Fruit fly (Drosophila melanogaster) whole organism, embryonic: ENCODE results near the gene Uba4.

Experiments used
- Atf6 ChIP-seq: fragments of 200-800 bp; sonication (Bioruptor generic); IDR thresholded peaks from 2 replicates; pipeline ENCODE4 v1.3.6; 2022; ENCODE audit warnings: missing biosample characterization, missing genetic modification characterization
- Blimp-1 ChIP-seq: fragments of 200-800 bp; sonication (Bioruptor generic); optimal IDR thresholded peaks from 3 replicates; lab custom pipeline; 2018; ENCODE audit warnings: missing biosample characterization, missing genetic modification characterization, mild to moderate bottlenecking, moderate library complexity, missing genetic modification reagents
- CG10565 ChIP-seq: fragments of 200-800 bp; sonication (Bioruptor generic); optimal IDR thresholded peaks from 3 replicates; lab custom pipeline; 2016; ENCODE audit warnings: missing biosample characterization, mild to moderate bottlenecking, missing genetic modification characterization
- CG11398 ChIP-seq: fragments of 200-800 bp; sonication (Bioruptor generic); optimal IDR thresholded peaks from 2 replicates; lab custom pipeline; 2016; ENCODE audit warnings: missing biosample characterization, missing genetic modification characterization
- CG11504 ChIP-seq: fragments of 200-800 bp; sonication (Bioruptor generic); optimal IDR thresholded peaks from 3 replicates; lab custom pipeline; 2019; ENCODE audit warnings: missing biosample characterization, mild to moderate bottlenecking, missing genetic modification characterization, moderate library complexity
- CG12744 ChIP-seq: fragments of 200-800 bp; sonication (Bioruptor generic); optimal IDR thresholded peaks from 2 replicates; lab custom pipeline; 2016; ENCODE audit warnings: missing biosample characterization, missing genetic modification characterization
- CG13775 ChIP-seq: fragments of 200-800 bp; sonication (Bioruptor generic); optimal IDR thresholded peaks from 3 replicates; lab custom pipeline; 2017; ENCODE audit warnings: missing biosample characterization, mild to moderate bottlenecking, missing genetic modification characterization
- CG14014 ChIP-seq: fragments of 200-800 bp; sonication (Bioruptor generic); IDR thresholded peaks from 2 replicates; pipeline ENCODE4 v1.3.6; 2022; ENCODE audit warnings: missing biosample characterization, missing genetic modification characterization
- CG15514 ChIP-seq: fragments of 200-800 bp; sonication (Bioruptor generic); optimal IDR thresholded peaks from 3 replicates; lab custom pipeline; 2017; ENCODE audit warnings: missing biosample characterization, missing genetic modification characterization, mild to moderate bottlenecking, moderate library complexity, missing genetic modification reagents
- CG17802 ChIP-seq: fragments of 200-800 bp; sonication (Bioruptor generic); optimal IDR thresholded peaks from 2 replicates; lab custom pipeline; 2018; ENCODE audit warnings: missing biosample characterization, mild to moderate bottlenecking, missing genetic modification characterization, moderate library complexity
- CG1792 ChIP-seq: fragments of 200-800 bp; sonication (Bioruptor generic); optimal IDR thresholded peaks from 2 replicates; lab custom pipeline; 2016; ENCODE audit warnings: missing biosample characterization, missing genetic modification characterization
- CG18262 ChIP-seq: fragments of 200-800 bp; optimal IDR thresholded peaks from 3 replicates; lab custom pipeline; 2019; ENCODE audit warnings: missing biosample characterization, mild to moderate bottlenecking, missing genetic modification characterization, moderate library complexity
- CG30403 ChIP-seq: fragments of 200-800 bp; sonication (Bioruptor generic); optimal IDR thresholded peaks from 3 replicates; lab custom pipeline; 2016; ENCODE audit warnings: missing biosample characterization, missing genetic modification characterization
- CG30431 ChIP-seq: fragments of 200-800 bp; sonication (Bioruptor generic); optimal IDR thresholded peaks from 2 replicates; lab custom pipeline; 2017; ENCODE audit warnings: missing biosample characterization, missing genetic modification characterization
- CG34224 ChIP-seq: fragments of 200-800 bp; sonication (Bioruptor generic); IDR thresholded peaks from 3 replicates; pipeline ENCODE4 v1.3.6; 2022; ENCODE audit warnings: missing biosample characterization, missing genetic modification characterization; ENCODE audit not compliant: partially characterized antibody
- CG34422 ChIP-seq: fragments of 200-800 bp; sonication (Bioruptor generic); IDR thresholded peaks from 3 replicates; pipeline ENCODE4 v1.3.6; 2022; ENCODE audit warnings: missing biosample characterization, missing genetic modification characterization
- CG42726 ChIP-seq: fragments of 200-800 bp; sonication (Bioruptor generic); IDR thresholded peaks from 2 replicates; pipeline ENCODE4 v1.3.6; 2022; ENCODE audit warnings: missing biosample characterization, missing genetic modification characterization; ENCODE audit not compliant: partially characterized antibody
- CG6272 ChIP-seq: fragments of 200-800 bp; sonication (Bioruptor generic); IDR thresholded peaks from 2 replicates; pipeline ENCODE4 v1.3.6; 2022; ENCODE audit warnings: missing biosample characterization, missing genetic modification characterization
- CG6683 ChIP-seq: fragments of 200-800 bp; sonication (Bioruptor generic); optimal IDR thresholded peaks from 2 replicates; lab custom pipeline; 2017; ENCODE audit warnings: missing biosample characterization, mild to moderate bottlenecking, missing genetic modification characterization, missing genetic modification reagents
- CG6689 ChIP-seq: fragments of 200-800 bp; sonication (Bioruptor generic); IDR thresholded peaks from 2 replicates; pipeline ENCODE4 v1.3.6; 2022; ENCODE audit warnings: missing biosample characterization, missing genetic modification characterization
- CG6813 ChIP-seq: fragments of 200-800 bp; sonication (Bioruptor generic); optimal IDR thresholded peaks from 2 replicates; lab custom pipeline; 2017; ENCODE audit warnings: missing biosample characterization, missing genetic modification characterization, mild to moderate bottlenecking, moderate library complexity, missing genetic modification reagents
- CG8388 ChIP-seq: fragments of 200-800 bp; sonication (Bioruptor generic); optimal IDR thresholded peaks from 2 replicates; lab custom pipeline; 2019; ENCODE audit warnings: missing biosample characterization, mild to moderate bottlenecking, missing genetic modification characterization, moderate library complexity
- Doc2 ChIP-seq: fragments of 200-800 bp; sonication (Bioruptor generic); IDR thresholded peaks from 2 replicates; pipeline ENCODE4 v1.3.6; 2022; ENCODE audit warnings: missing biosample characterization, missing genetic modification characterization
- ERR ChIP-seq: fragments of 200-800 bp; sonication (Bioruptor generic); optimal IDR thresholded peaks from 2 replicates; lab custom pipeline; 2016; ENCODE audit warnings: missing biosample characterization, missing genetic modification characterization
- Eip74EF ChIP-seq, 2 experiments: fragments of 200-800 bp in 1 of 2; fragments of >200 bp in 1 of 2; sonication (Bioruptor generic) in 1 of 2; optimal IDR thresholded peaks; 2 replicates each; lab custom pipeline; 2017 to 2019; ENCODE audit warnings: missing biosample characterization in 2 of 2, missing genetic modification characterization in 2 of 2, mild to moderate bottlenecking in 1 of 2, moderate library complexity in 1 of 2
- Gsc ChIP-seq: fragments of 200-800 bp; sonication (Bioruptor generic); IDR thresholded peaks from 2 replicates; pipeline ENCODE4 v1.3.6; 2022; ENCODE audit warnings: missing biosample characterization, missing genetic modification characterization
- Hr78 ChIP-seq, 2 experiments: fragments of 200-800 bp in 1 of 2; fragments of >200 bp in 1 of 2; sonication (Bioruptor generic) in 1 of 2; optimal IDR thresholded peaks; 2 replicates each; lab custom pipeline; 2017 to 2019; ENCODE audit warnings: missing biosample characterization in 2 of 2, missing genetic modification characterization in 2 of 2, mild to moderate bottlenecking in 1 of 2, moderate library complexity in 1 of 2
- Meics ChIP-seq: fragments of 200-800 bp; sonication (Bioruptor generic); optimal IDR thresholded peaks from 2 replicates; lab custom pipeline; 2017; ENCODE audit warnings: missing biosample characterization, mild to moderate bottlenecking, missing genetic modification characterization
- NK7.1 ChIP-seq: fragments of 200-800 bp; sonication (Bioruptor generic); optimal IDR thresholded peaks from 3 replicates; lab custom pipeline; 2016; ENCODE audit warnings: missing biosample characterization, missing genetic modification characterization
- Nf-YA ChIP-seq: fragments of 200-800 bp; sonication (Bioruptor generic); IDR thresholded peaks from 2 replicates; pipeline ENCODE4 v1.3.6; 2022; ENCODE audit warnings: missing biosample characterization, missing genetic modification characterization
- Ravus ChIP-seq: fragments of 200-800 bp; sonication (Bioruptor generic); IDR thresholded peaks from 2 replicates; pipeline ENCODE4 v1.3.6; 2022; ENCODE audit warnings: missing biosample characterization, missing genetic modification characterization
- Ssrp ChIP-seq: fragments of 200-800 bp; sonication (Bioruptor generic); optimal IDR thresholded peaks from 2 replicates; lab custom pipeline; 2018; ENCODE audit warnings: missing biosample characterization, mild to moderate bottlenecking, missing genetic modification characterization, moderate library complexity
- Tbp ChIP-seq: fragments of >200 bp; optimal IDR thresholded peaks from 2 replicates; lab custom pipeline; 2018; ENCODE audit warnings: missing biosample characterization, missing genetic modification characterization
- ab ChIP-seq: fragments of 200-800 bp; sonication (Bioruptor generic); optimal IDR thresholded peaks from 2 replicates; lab custom pipeline; 2016; ENCODE audit warnings: missing biosample characterization, missing genetic modification characterization
- abd-A ChIP-seq: fragments of 200-800 bp; sonication (Bioruptor generic); optimal IDR thresholded peaks from 3 replicates; lab custom pipeline; 2019; ENCODE audit warnings: missing biosample characterization, mild to moderate bottlenecking, missing genetic modification characterization, moderate library complexity
- br ChIP-seq: fragments of >200 bp; optimal IDR thresholded peaks from 2 replicates; lab custom pipeline; 2017
- bsh ChIP-seq, 2 experiments: fragments of 200-800 bp; sonication (Bioruptor generic); optimal IDR thresholded peaks; 2 replicates each; lab custom pipeline; 2017 to 2018; ENCODE audit warnings: mild to moderate bottlenecking in 2 of 2, missing biosample characterization in 2 of 2, missing genetic modification characterization in 2 of 2, moderate library complexity in 1 of 2
- croc ChIP-seq: fragments of 200-800 bp; sonication (Bioruptor generic); conservative IDR thresholded peaks from 3 replicates; pipeline ENCODE4 v1.3.6; 2022; ENCODE audit warnings: missing biosample characterization, missing genetic modification characterization
- ken ChIP-seq: fragments of 200-800 bp; sonication (Bioruptor generic); IDR thresholded peaks from 3 replicates; pipeline ENCODE4 v1.3.6; 2022; ENCODE audit warnings: missing biosample characterization, missing genetic modification characterization
- lola ChIP-seq, 3 experiments: fragments of >200 bp in 2 of 3; fragments of 200-800 bp in 1 of 3; sonication (Bioruptor generic) in 1 of 3; optimal IDR thresholded peaks; 2 replicates each; lab custom pipeline; 2017 to 2019; ENCODE audit warnings: missing biosample characterization in 3 of 3, missing genetic modification characterization in 3 of 3, mild to moderate bottlenecking in 1 of 3, moderate library complexity in 1 of 3
- luna ChIP-seq: fragments of 200-800 bp; sonication (Bioruptor generic); optimal IDR thresholded peaks from 2 replicates; lab custom pipeline; 2016; ENCODE audit warnings: missing biosample characterization, missing genetic modification characterization
- odd ChIP-seq: fragments of 200-800 bp; sonication (Bioruptor generic); optimal IDR thresholded peaks from 2 replicates; lab custom pipeline; 2017; ENCODE audit warnings: missing biosample characterization, mild to moderate bottlenecking, missing genetic modification characterization
- salm ChIP-seq: fragments of 200-800 bp; sonication (Bioruptor generic); optimal IDR thresholded peaks from 2 replicates; lab custom pipeline; 2018; ENCODE audit warnings: missing biosample characterization, mild to moderate bottlenecking, missing genetic modification characterization
- sqz ChIP-seq: fragments of 200-800 bp; sonication (Bioruptor generic); optimal IDR thresholded peaks from 3 replicates; lab custom pipeline; 2018; ENCODE audit warnings: missing biosample characterization, mild to moderate bottlenecking, missing genetic modification characterization
- stc ChIP-seq: fragments of 200-800 bp; sonication (Bioruptor generic); IDR thresholded peaks from 2 replicates; pipeline ENCODE4 v1.3.6; 2022; ENCODE audit warnings: missing biosample characterization, missing genetic modification characterization
- tap ChIP-seq: fragments of 200-800 bp; optimal IDR thresholded peaks from 3 replicates; lab custom pipeline; 2019; ENCODE audit warnings: missing biosample characterization, mild to moderate bottlenecking, missing genetic modification characterization, moderate library complexity
- tgo ChIP-seq: fragments of 200-800 bp; sonication (Bioruptor generic); IDR thresholded peaks from 3 replicates; pipeline ENCODE4 v1.3.6; 2022; ENCODE audit warnings: missing biosample characterization, missing genetic modification characterization
- tna ChIP-seq: fragments of 200-800 bp; sonication (Bioruptor generic); IDR thresholded peaks from 2 replicates; pipeline ENCODE4 v1.3.6; 2022; ENCODE audit warnings: missing biosample characterization, missing genetic modification characterization; ENCODE audit not compliant: partially characterized antibody

Uba4 gene

dm6 chr2L:8553789-8554626 is 36.8 kb downstream of the Uba4 start (continued):
- TF ChIP-seq ERR (GFP tag; lab: Kevin White, UChicago) (no peak), CG34224 (no peak), Nf-YA (GFP tag; lab: Robert Waterston, UW) (no peak), CG1792 (GFP tag; lab: Kevin White, UChicago) (no peak), tgo (0 out of 3 replicates have a peak, but pooled peaks have one; percentile 39), salm (tag; lab: Kevin White, UChicago) (no peak), Blimp-1 (peak; percentile 88), CG11398 (no peak), stc (GFP tag; lab: Robert Waterston, UW) (no peak), CG6689 (GFP tag; lab: Robert Waterston, UW) (peak; percentile 3; the same call in 1 of the 2 replicates), NK7.1 (GFP tag; lab: Kevin White, UChicago) (no peak), CG6272 (GFP tag; lab: Robert Waterston, UW) (no peak), Doc2 (no peak), CG12744 (GFP tag; lab: Kevin White, UChicago) (no peak), Atf6 (GFP tag; lab: Robert Waterston, UW) (no peak), CG34422 (GFP tag; lab: Robert Waterston, UW) (no peak), tap (tag; lab: Kevin White, UChicago) (no peak), croc (GFP tag; lab: Robert Waterston, UW) (peak; percentile 16; the same call in 1 of the 3 replicates), CG15514 (GFP tag; lab: Kevin White, UChicago) (no peak), CG14014 (GFP tag; lab: Robert Waterston, UW) (0 out of 2 replicates have a peak, but pooled peaks have one; percentile 12), tna (GFP tag; lab: Robert Waterston, UW) (no peak), CG18262 (tag; lab: Kevin White, UChicago) (peak; percentile 66), odd (GFP tag; lab: Kevin White, UChicago) (peak; percentile 26), ab (GFP tag; lab: Kevin White, UChicago) (no peak), Ssrp (tag; lab: Kevin White, UChicago) (peak; percentile 43), Hr78 (GFP tag; optimal IDR thresholded peaks at IDR 0.05; lab: Kevin White, UChicago) (peak in 1 of 2 experiments; percentile 45), CG6683 (GFP tag; lab: Kevin White, UChicago) (no peak), abd-A (tag; lab: Kevin White, UChicago) (peak; percentile 70), CG8388 (GFP tag; lab: Kevin White, UChicago) (peak; percentile 52), lola (GFP tag; optimal IDR thresholded peaks at IDR 0.05; lab: Kevin White, UChicago) (peak in 1 of 3 experiments; percentile 64), Ravus (GFP tag; lab: Robert Waterston, UW) (no peak), Gsc (GFP tag; lab: Robert Waterston, UW) (no peak), Eip74EF (GFP tag; optimal IDR thresholded peaks at IDR 0.05; lab: Kevin White, UChicago) (peak in 1 of 2 experiments; percentile 10), Tbp (GFP tag; lab: Kevin White, UChicago) (no peak), ken (no peak), CG17802 (tag; lab: Kevin White, UChicago) (no peak), CG10565 (GFP tag; lab: Kevin White, UChicago) (no peak), luna (GFP tag; lab: Kevin White, UChicago) (no peak), CG30403 (peak; percentile 5), bsh (GFP tag; optimal IDR thresholded peaks at IDR 0.05; lab: Kevin White, UChicago) (peak in 1 of 2 experiments; percentile 63), CG30431 (peak; percentile 54), CG13775 (GFP tag; lab: Kevin White, UChicago) (peak; percentile 22), CG42726 (no peak), Meics (peak; percentile 31), sqz (GFP tag; lab: Kevin White, UChicago) (peak; percentile 62), CG11504 (tag; lab: Kevin White, UChicago) (peak; percentile 73), CG6813 (GFP tag; lab: Kevin White, UChicago) (no peak), br (lab: Kevin White, UChicago) (no peak)
